Fruit fly (Drosophila melanogaster) whole organism, embryonic: ENCODE results near the gene kairos.
A peak's percentile ranks its signal among the peaks of the same experiment; 100 is the strongest.

Source experiments
- Antp ChIP-seq: fragments of 200-800 bp; sonication (Bioruptor generic); optimal IDR thresholded peaks from 3 replicates; lab custom pipeline; 2016; ENCODE audit warnings: missing biosample characterization, missing genetic modification characterization
- Bdp1 ChIP-seq: fragments of 200-800 bp; sonication (Bioruptor generic); optimal IDR thresholded peaks from 3 replicates; lab custom pipeline; 2016; ENCODE audit warnings: missing biosample characterization, missing genetic modification characterization
- CG11504 ChIP-seq: fragments of 200-800 bp; sonication (Bioruptor generic); optimal IDR thresholded peaks from 3 replicates; lab custom pipeline; 2019; ENCODE audit warnings: missing biosample characterization, mild to moderate bottlenecking, missing genetic modification characterization, moderate library complexity
- CG12391 ChIP-seq: fragments of 200-800 bp; sonication (Bioruptor generic); optimal IDR thresholded peaks from 3 replicates; lab custom pipeline; 2018; ENCODE audit warnings: missing biosample characterization, mild to moderate bottlenecking, missing genetic modification characterization, moderate library complexity
- CG14050 ChIP-seq: fragments of 200-800 bp; sonication (Bioruptor generic); IDR thresholded peaks from 3 replicates; pipeline ENCODE4 v1.3.6; 2022; ENCODE audit warnings: missing biosample characterization, missing genetic modification characterization
- CG14710 ChIP-seq: fragments of 200-800 bp; sonication (Bioruptor generic); optimal IDR thresholded peaks from 3 replicates; lab custom pipeline; 2019; ENCODE audit warnings: missing biosample characterization, mild to moderate bottlenecking, missing genetic modification characterization, moderate library complexity
- CG15269 ChIP-seq: fragments of 200-800 bp; sonication (Bioruptor generic); optimal IDR thresholded peaks from 2 replicates; lab custom pipeline; 2018; ENCODE audit warnings: missing biosample characterization, mild to moderate bottlenecking, missing genetic modification characterization, moderate library complexity
- CG2120 ChIP-seq: fragments of 200-800 bp; sonication (Bioruptor generic); optimal IDR thresholded peaks from 3 replicates; lab custom pipeline; 2016; ENCODE audit warnings: missing biosample characterization, missing genetic modification characterization
- CG2678 ChIP-seq: fragments of 200-800 bp; sonication (Bioruptor generic); optimal IDR thresholded peaks from 3 replicates; lab custom pipeline; 2019; ENCODE audit warnings: missing biosample characterization, mild to moderate bottlenecking, missing genetic modification characterization, moderate library complexity
- CG31224 ChIP-seq: fragments of 200-800 bp; sonication (Bioruptor generic); IDR thresholded peaks from 2 replicates; pipeline ENCODE4 v1.3.6; 2022; ENCODE audit warnings: missing biosample characterization, missing genetic modification characterization
- CG3163 ChIP-seq: fragments of 200-800 bp; sonication (Bioruptor generic); optimal IDR thresholded peaks from 3 replicates; lab custom pipeline; 2016; ENCODE audit warnings: missing biosample characterization, missing genetic modification characterization
- CG33557 ChIP-seq: fragments of 200-800 bp; sonication (Bioruptor generic); optimal IDR thresholded peaks from 2 replicates; lab custom pipeline; 2019; ENCODE audit warnings: missing biosample characterization, mild to moderate bottlenecking, missing genetic modification characterization, moderate library complexity
- CG5953 ChIP-seq: fragments of 200-800 bp; sonication (Bioruptor generic); IDR thresholded peaks from 2 replicates; pipeline ENCODE4 v1.3.6; 2022; ENCODE audit warnings: missing biosample characterization, missing genetic modification characterization
- CG6813 ChIP-seq: fragments of 200-800 bp; sonication (Bioruptor generic); optimal IDR thresholded peaks from 2 replicates; lab custom pipeline; 2017; ENCODE audit warnings: missing biosample characterization, missing genetic modification characterization, mild to moderate bottlenecking, moderate library complexity, missing genetic modification reagents
- CG7786 ChIP-seq: fragments of 200-800 bp; sonication (Bioruptor generic); optimal IDR thresholded peaks from 2 replicates; lab custom pipeline; 2016; ENCODE audit warnings: missing biosample characterization, missing genetic modification characterization
- CkIIα-i1 ChIP-seq: fragments of 200-800 bp; sonication (Bioruptor generic); IDR thresholded peaks from 2 replicates; pipeline ENCODE4 v1.3.6; 2022; ENCODE audit warnings: missing biosample characterization, missing genetic modification characterization
- Drgx ChIP-seq: fragments of 200-800 bp; sonication (Bioruptor generic); IDR thresholded peaks from 2 replicates; pipeline ENCODE4 v1.3.6; 2022; ENCODE audit warnings: missing biosample characterization, missing genetic modification characterization
- Ets97D ChIP-seq: fragments of 200-800 bp; sonication (Bioruptor generic); optimal IDR thresholded peaks from 3 replicates; lab custom pipeline; 2016; ENCODE audit warnings: missing biosample characterization, missing genetic modification characterization
- Gsc ChIP-seq: fragments of 200-800 bp; sonication (Bioruptor generic); IDR thresholded peaks from 2 replicates; pipeline ENCODE4 v1.3.6; 2022; ENCODE audit warnings: missing biosample characterization, missing genetic modification characterization
- Gug ChIP-seq: fragments of 200-800 bp; sonication (Bioruptor generic); IDR thresholded peaks from 4 replicates; pipeline ENCODE4 v1.3.6; 2022; ENCODE audit warnings: missing biosample characterization, missing genetic modification characterization
- H15 ChIP-seq: fragments of 200-800 bp; sonication (Bioruptor generic); IDR thresholded peaks from 3 replicates; pipeline ENCODE4 v1.3.6; 2022; ENCODE audit warnings: missing biosample characterization, missing genetic modification characterization
- Hsf ChIP-seq: fragments of 200-800 bp; sonication (Bioruptor generic); optimal IDR thresholded peaks from 3 replicates; lab custom pipeline; 2016; ENCODE audit warnings: missing biosample characterization, missing genetic modification characterization
- Max ChIP-seq: fragments of 200-800 bp; sonication (Bioruptor generic); optimal IDR thresholded peaks from 2 replicates; lab custom pipeline; 2016; ENCODE audit warnings: missing biosample characterization, mild to moderate bottlenecking, missing genetic modification characterization
- Mrtf ChIP-seq: fragments of 200-800 bp; sonication (Bioruptor generic); IDR thresholded peaks from 3 replicates; pipeline ENCODE4 v1.3.6; 2022; ENCODE audit warnings: missing biosample characterization, missing genetic modification characterization
- NC2α ChIP-seq: fragments of 200-800 bp; sonication (Bioruptor generic); optimal IDR thresholded peaks from 2 replicates; lab custom pipeline; 2016; ENCODE audit warnings: missing biosample characterization, missing genetic modification characterization
- Oli ChIP-seq: fragments of 200-800 bp; sonication (Bioruptor generic); optimal IDR thresholded peaks from 2 replicates; lab custom pipeline; 2018; ENCODE audit warnings: missing biosample characterization, mild to moderate bottlenecking, missing genetic modification characterization, moderate library complexity
- Sox100B ChIP-seq: fragments of 200-800 bp; sonication (Bioruptor generic); optimal IDR thresholded peaks from 3 replicates; lab custom pipeline; 2018; ENCODE audit warnings: missing biosample characterization, mild to moderate bottlenecking, missing genetic modification characterization
- Xrp1 ChIP-seq: fragments of 200-800 bp; sonication (Bioruptor generic); IDR thresholded peaks from 2 replicates; pipeline ENCODE4 v1.3.6; 2022; ENCODE audit warnings: missing biosample characterization, missing genetic modification characterization
- al ChIP-seq: fragments of 200-800 bp; sonication (Bioruptor generic); IDR thresholded peaks from 2 replicates; pipeline ENCODE4 v1.3.6; 2022; ENCODE audit warnings: missing biosample characterization, missing genetic modification characterization
- aop ChIP-seq: fragments of 200-800 bp; sonication (Bioruptor generic); IDR thresholded peaks from 2 replicates; pipeline ENCODE4 v1.3.6; 2022; ENCODE audit warnings: missing biosample characterization, missing genetic modification characterization
- chinmo ChIP-seq: fragments of 200-800 bp; sonication (Bioruptor generic); IDR thresholded peaks from 4 replicates; pipeline ENCODE4 v1.3.6; 2022; ENCODE audit warnings: missing biosample characterization, missing genetic modification characterization; ENCODE audit not compliant: partially characterized antibody
- danr ChIP-seq: fragments of 200-800 bp; sonication (Bioruptor generic); IDR thresholded peaks from 2 replicates; pipeline ENCODE4 v1.3.6; 2022; ENCODE audit warnings: missing biosample characterization, missing genetic modification characterization
- dati ChIP-seq: fragments of 200-800 bp; sonication (Bioruptor generic); IDR thresholded peaks from 2 replicates; pipeline ENCODE4 v1.3.6; 2022; ENCODE audit warnings: missing biosample characterization, missing genetic modification characterization
- disco-r ChIP-seq: fragments of 200-800 bp; sonication (Bioruptor generic); optimal IDR thresholded peaks from 2 replicates; lab custom pipeline; 2016; ENCODE audit warnings: missing biosample characterization, missing genetic modification characterization
- grau ChIP-seq: fragments of 200-800 bp; optimal IDR thresholded peaks from 3 replicates; lab custom pipeline; 2019; ENCODE audit warnings: missing biosample characterization, mild to moderate bottlenecking, missing genetic modification characterization, moderate library complexity
- gsb ChIP-seq: fragments of 200-800 bp; sonication (Bioruptor generic); IDR thresholded peaks from 2 replicates; pipeline ENCODE4 v1.3.6; 2022; ENCODE audit warnings: missing biosample characterization, missing genetic modification characterization
- gt ChIP-seq: fragments of 200-800 bp; sonication (Bioruptor generic); IDR thresholded peaks from 2 replicates; pipeline ENCODE4 v1.3.6; 2022; ENCODE audit warnings: missing biosample characterization, missing genetic modification characterization
- kay ChIP-seq: fragments of 200-800 bp; sonication (Bioruptor generic); optimal IDR thresholded peaks from 2 replicates; lab custom pipeline; 2016; ENCODE audit warnings: missing biosample characterization, missing genetic modification characterization
- ken ChIP-seq: fragments of 200-800 bp; sonication (Bioruptor generic); IDR thresholded peaks from 3 replicates; pipeline ENCODE4 v1.3.6; 2022; ENCODE audit warnings: missing biosample characterization, missing genetic modification characterization
- lmd ChIP-seq: fragments of 200-800 bp; sonication (Bioruptor generic); IDR thresholded peaks from 2 replicates; pipeline ENCODE4 v1.3.6; 2022; ENCODE audit warnings: missing biosample characterization, missing genetic modification characterization
- pan ChIP-seq, 4 experiments: fragments of >200 bp in 3 of 4; fragments of 200-800 bp in 1 of 4; sonication (Bioruptor generic) in 1 of 4; optimal IDR thresholded peaks in 3 of 4; IDR thresholded peaks in 1 of 4; 2 replicates each; pipeline versions ENCODE4 v1.3.6 to Lab custom; 2017 to 2022; ENCODE audit warnings: missing biosample characterization in 2 of 4, missing genetic modification characterization in 2 of 4, mixed read lengths in 1 of 4
- pho ChIP-seq: fragments of 200-800 bp; sonication (Bioruptor generic); optimal IDR thresholded peaks from 2 replicates; lab custom pipeline; 2016; ENCODE audit warnings: missing biosample characterization, missing genetic modification characterization
- ranshi ChIP-seq: fragments of 200-800 bp; sonication (Bioruptor generic); IDR thresholded peaks from 2 replicates; pipeline ENCODE4 v1.3.6; 2022; ENCODE audit warnings: missing biosample characterization, missing genetic modification characterization
- schlank ChIP-seq: fragments of 200-800 bp; sonication (Bioruptor generic); optimal IDR thresholded peaks from 2 replicates; lab custom pipeline; 2018; ENCODE audit warnings: missing biosample characterization, mild to moderate bottlenecking, missing genetic modification characterization
- sens ChIP-seq: fragments of 200-800 bp; sonication (Bioruptor generic); peaks from one replicate; lab custom pipeline; 2016; ENCODE audit warnings: missing biosample characterization, missing genetic modification characterization
- slp2 ChIP-seq: fragments of 200-800 bp; sonication (Bioruptor generic); optimal IDR thresholded peaks from 2 replicates; lab custom pipeline; 2016; ENCODE audit warnings: missing biosample characterization, missing genetic modification characterization
- sob ChIP-seq: fragments of 200-800 bp; sonication (Bioruptor generic); IDR thresholded peaks from 2 replicates; pipeline ENCODE4 v1.3.6; 2022; ENCODE audit warnings: missing biosample characterization, missing genetic modification characterization
- unc-4 ChIP-seq: fragments of 200-800 bp; sonication (Bioruptor generic); IDR thresholded peaks from 2 replicates; pipeline ENCODE4 v1.3.6; 2022; ENCODE audit warnings: missing biosample characterization, missing genetic modification characterization; ENCODE audit not compliant: partially characterized antibody
- zfh2 ChIP-seq: fragments of 200-800 bp; sonication (Bioruptor generic); optimal IDR thresholded peaks from 2 replicates; lab custom pipeline; 2016; ENCODE audit warnings: missing biosample characterization, missing genetic modification characterization

The kairos gene

DNA sequence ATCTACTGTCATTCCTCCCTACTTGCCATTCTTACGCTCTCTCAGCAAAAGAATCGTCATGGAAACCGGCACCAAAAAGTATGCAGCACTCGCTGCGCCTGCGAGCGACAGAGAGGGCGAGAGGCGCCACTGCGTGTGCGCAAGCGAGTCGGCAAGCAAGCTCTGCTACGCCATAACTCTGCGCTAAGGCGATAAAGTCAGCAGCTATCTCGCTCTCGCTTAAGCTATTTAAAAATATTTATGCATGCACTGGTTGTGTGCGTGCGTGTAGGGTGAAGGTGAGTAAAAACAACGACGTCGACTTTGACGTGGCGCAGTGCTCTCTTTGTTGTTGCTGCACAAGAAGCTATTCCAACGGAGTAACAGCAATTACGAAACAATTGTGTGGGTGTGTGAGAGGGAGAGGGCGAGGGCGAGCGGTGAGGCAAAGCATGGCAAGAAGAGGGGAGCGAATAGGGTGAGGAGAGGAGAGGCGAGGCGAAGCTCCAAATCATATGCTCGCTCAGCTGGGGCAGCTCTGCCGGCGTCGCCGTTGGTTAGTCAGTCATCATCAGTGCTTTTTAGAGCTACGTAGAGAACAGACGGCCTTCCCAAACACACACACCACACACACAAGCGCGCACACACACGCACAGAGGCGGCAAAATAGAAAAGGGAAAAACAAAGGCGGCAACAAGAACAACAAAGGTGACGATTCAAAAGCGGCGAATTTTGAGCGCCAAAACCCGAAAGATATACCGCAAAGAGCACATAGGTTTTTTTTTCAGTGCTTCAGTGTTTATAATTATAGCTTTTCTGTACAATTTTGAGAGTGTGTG, 10.3 kb upstream of the kairos start, which contains the start of gene CrebB (continued):
- TF ChIP-seq pho (GFP tag; lab: Kevin White, UChicago) (no peak), sens (no peak), slp2 (GFP tag; lab: Kevin White, UChicago) (no peak), CG3163 (GFP tag; lab: Kevin White, UChicago) (no peak), ranshi (GFP tag; lab: Robert Waterston, UW) (no peak), Ets97D (GFP tag; lab: Kevin White, UChicago) (no peak), CG14710 (tag; lab: Kevin White, UChicago) (peak; percentile 24), NC2α (no peak), gsb (GFP tag; lab: Robert Waterston, UW) (0 out of 2 replicates have a peak, but pooled peaks have one; percentile 33), CG11504 (no peak), chinmo (GFP tag; lab: Robert Waterston, UW) (peak; percentile 99), aop (GFP tag; lab: Robert Waterston, UW) (no peak), Xrp1 (GFP tag; lab: Robert Waterston, UW) (peak; percentile 31; the same call in 1 of the 2 replicates), Sox100B (no peak), CG2678 (tag; lab: Kevin White, UChicago) (peak; percentile 14), CG15269 (tag; lab: Kevin White, UChicago) (peak; percentile 21), dati (no peak), Bdp1 (no peak), Antp (GFP tag; lab: Kevin White, UChicago) (peak; percentile 36), lmd (GFP tag; lab: Robert Waterston, UW) (peak; percentile 74), Max (GFP tag; lab: Kevin White, UChicago) (no peak), CG5953 (no peak), CG6813 (no peak), Drgx (GFP tag; lab: Robert Waterston, UW) (peak; percentile 57; the same call in 1 of the 2 replicates), CkIIα-i1 (GFP tag; lab: Robert Waterston, UW) (no peak), Mrtf (GFP tag; lab: Robert Waterston, UW) (0 out of 3 replicates have a peak, but pooled peaks have one; percentile 33), H15 (GFP tag; lab: Robert Waterston, UW) (no peak), CG31224 (GFP tag; lab: Robert Waterston, UW) (no peak; the same call in 1 of the 2 replicates), disco-r (no peak), schlank (tag; lab: Kevin White, UChicago) (no peak), Hsf (no peak), sob (peak; percentile 45), Gsc (GFP tag; lab: Robert Waterston, UW) (no peak), danr (GFP tag; lab: Robert Waterston, UW) (no peak), Gug (GFP tag; lab: Robert Waterston, UW) (peak; percentile 17; the same call in 1 of the 4 replicates), zfh2 (GFP tag; lab: Kevin White, UChicago) (peak; percentile 9), gt (GFP tag; lab: Robert Waterston, UW) (no peak), Oli (peak; percentile 26), CG33557 (GFP tag; lab: Kevin White, UChicago) (no peak), CG7786 (GFP tag; lab: Kevin White, UChicago) (peak; percentile 39), al (peak; percentile 13; the same call in 1 of the 2 replicates), unc-4 (GFP tag; lab: Robert Waterston, UW) (no peak), pan (optimal IDR thresholded peaks at IDR 0.05; lab: Kevin White, UChicago) (no peak), pan (GFP tag; optimal IDR thresholded peaks at IDR 0.05 in 1 of 2, IDR thresholded peaks at IDR 0.05 in 1 of 2) (peak in 1 of 2 experiments; percentile 72), grau (tag; lab: Kevin White, UChicago) (peak; percentile 15), kay (GFP tag; lab: Kevin White, UChicago) (peak; percentile 84), CG14050 (GFP tag; lab: Robert Waterston, UW) (no peak), CG12391 (tag; lab: Kevin White, UChicago) (no peak), ken (GFP tag; lab: Robert Waterston, UW) (no peak), CG2120 (peak; percentile 26)
